Worm (Caenorhabditis elegans) whole organism, L2 larva: ENCODE results near the gene mom-2.

Experiments
- C34F6.9 ChIP-seq: fragments of 150-350 bp; optimal IDR thresholded peaks from 2 replicates; lab custom pipeline; 2014; ENCODE audit warnings: missing biosample characterization, missing genetic modification characterization
- F13H6.1 ChIP-seq: sonication (generic microtip); optimal IDR thresholded peaks from 2 replicates; lab custom pipeline; 2016; ENCODE audit warnings: missing genetic modification characterization, missing compliant biosample characterization
- R02D3.7 ChIP-seq: fragments of 150-350 bp; optimal IDR thresholded peaks from 2 replicates; lab custom pipeline; 2014; ENCODE audit warnings: missing biosample characterization, missing genetic modification characterization
- ZK546.5 ChIP-seq: sonication (generic microtip); optimal IDR thresholded peaks from 2 replicates; lab custom pipeline; 2017; ENCODE audit warnings: missing biosample characterization, missing genetic modification characterization
- alr-1 ChIP-seq: fragments of 150-350 bp; optimal IDR thresholded peaks from 2 replicates; lab custom pipeline; 2014; ENCODE audit warnings: missing biosample characterization, missing genetic modification characterization
- aly-2 ChIP-seq: fragments of 150-350 bp; optimal IDR thresholded peaks from 2 replicates; lab custom pipeline; 2014; ENCODE audit warnings: missing biosample characterization, missing genetic modification characterization
- ama-1 ChIP-seq: fragments of 150-350 bp; optimal IDR thresholded peaks from 2 replicates; lab custom pipeline; 2018; ENCODE audit warnings: inconsistent platforms
- blmp-1 ChIP-seq: sonication (generic microtip); optimal IDR thresholded peaks from 2 replicates; lab custom pipeline; 2017; ENCODE audit warnings: missing genetic modification characterization, mild to moderate bottlenecking, missing compliant biosample characterization, antibody characterized with exemption, moderate library complexity; ENCODE audit not compliant: insufficient read depth
- ceh-16 ChIP-seq: fragments of 150-350 bp; optimal IDR thresholded peaks from 2 replicates; lab custom pipeline; 2014; ENCODE audit warnings: missing biosample characterization, missing genetic modification characterization
- ceh-82 ChIP-seq: fragments of 150-350 bp; optimal IDR thresholded peaks from 2 replicates; lab custom pipeline; 2014; ENCODE audit warnings: missing biosample characterization, missing genetic modification characterization
- crh-2 ChIP-seq: sonication (generic microtip); optimal IDR thresholded peaks from 2 replicates; lab custom pipeline; 2017; ENCODE audit warnings: missing biosample characterization, missing genetic modification characterization
- egl-27 ChIP-seq: sonication (generic microtip); optimal IDR thresholded peaks from 3 replicates; lab custom pipeline; 2017; ENCODE audit warnings: missing biosample characterization, missing genetic modification reagents, missing genetic modification characterization
- fos-1 ChIP-seq: fragments of 150-350 bp; optimal IDR thresholded peaks from 2 replicates; lab custom pipeline; 2014; ENCODE audit warnings: missing biosample characterization, missing genetic modification characterization
- gmeb-1 ChIP-seq: fragments of 150-350 bp; optimal IDR thresholded peaks from 2 replicates; lab custom pipeline; 2014; ENCODE audit warnings: missing biosample characterization, missing genetic modification characterization
- lin-11 ChIP-seq: fragments of 150-350 bp; sonication (generic microtip); optimal IDR thresholded peaks from 2 replicates; lab custom pipeline; 2014; ENCODE audit warnings: missing biosample characterization, missing genetic modification characterization, inconsistent platforms, mixed read lengths
- lin-13 ChIP-seq: fragments of 150-350 bp; optimal IDR thresholded peaks from 2 replicates; lab custom pipeline; 2014; ENCODE audit warnings: missing biosample characterization, missing genetic modification reagents, missing genetic modification characterization
- lin-39 ChIP-seq: fragments of 150-350 bp; optimal IDR thresholded peaks from 2 replicates; lab custom pipeline; 2014; ENCODE audit warnings: missing biosample characterization, missing genetic modification reagents, missing genetic modification characterization
- lsy-2 ChIP-seq, 2 experiments: fragments of 150-350 bp in 1 of 2; sonication (generic microtip) in 1 of 2; optimal IDR thresholded peaks; 2 replicates each; lab custom pipeline; 2014 to 2017; ENCODE audit warnings: missing biosample characterization in 2 of 2, missing genetic modification characterization in 2 of 2
- mbf-1 ChIP-seq: sonication (generic microtip); optimal IDR thresholded peaks from 2 replicates; lab custom pipeline; 2017; ENCODE audit warnings: missing biosample characterization, missing genetic modification characterization
- nhr-10 ChIP-seq: sonication (generic microtip); optimal IDR thresholded peaks from 2 replicates; lab custom pipeline; 2017; ENCODE audit warnings: missing biosample characterization, missing genetic modification characterization
- nhr-11 ChIP-seq: fragments of 150-350 bp; optimal IDR thresholded peaks from 2 replicates; lab custom pipeline; 2014; ENCODE audit warnings: missing biosample characterization, missing genetic modification characterization
- nhr-12 ChIP-seq: fragments of 150-350 bp; optimal IDR thresholded peaks from 2 replicates; lab custom pipeline; 2014; ENCODE audit warnings: missing biosample characterization, missing genetic modification characterization
- nhr-129 ChIP-seq: fragments of 150-350 bp; optimal IDR thresholded peaks from 2 replicates; lab custom pipeline; 2014; ENCODE audit warnings: missing biosample characterization, missing genetic modification characterization
- nhr-21 ChIP-seq: fragments of 150-350 bp; optimal IDR thresholded peaks from 2 replicates; lab custom pipeline; 2014; ENCODE audit warnings: missing biosample characterization, missing genetic modification characterization
- nhr-23 ChIP-seq: fragments of 150-350 bp; optimal IDR thresholded peaks from 2 replicates; lab custom pipeline; 2014; ENCODE audit warnings: missing biosample characterization, missing genetic modification reagents, missing genetic modification characterization
- nhr-237 ChIP-seq: fragments of 150-350 bp; optimal IDR thresholded peaks from 2 replicates; lab custom pipeline; 2014; ENCODE audit warnings: missing biosample characterization, missing genetic modification characterization
- nhr-25 ChIP-seq: fragments of 150-350 bp; sonication (generic microtip); optimal IDR thresholded peaks from 3 replicates; lab custom pipeline; 2014; ENCODE audit warnings: missing biosample characterization, missing genetic modification characterization
- nhr-6 ChIP-seq: fragments of 150-350 bp; optimal IDR thresholded peaks from 2 replicates; lab custom pipeline; 2014; ENCODE audit warnings: missing biosample characterization, missing genetic modification characterization
- nhr-77 ChIP-seq: fragments of 150-350 bp; optimal IDR thresholded peaks from 2 replicates; lab custom pipeline; 2014; ENCODE audit warnings: missing biosample characterization, missing genetic modification characterization
- peb-1 ChIP-seq: fragments of 150-350 bp; optimal IDR thresholded peaks from 2 replicates; lab custom pipeline; 2014; ENCODE audit warnings: missing biosample characterization, missing genetic modification characterization
- sem-4 ChIP-seq: fragments of 150-350 bp; optimal IDR thresholded peaks from 2 replicates; lab custom pipeline; 2014; ENCODE audit warnings: missing biosample characterization, missing genetic modification reagents, missing genetic modification characterization
- skn-1 ChIP-seq: sonication (generic microtip); optimal IDR thresholded peaks from 2 replicates; lab custom pipeline; 2017; ENCODE audit warnings: missing biosample characterization, missing genetic modification characterization
- sma-3 ChIP-seq: sonication (generic microtip); optimal IDR thresholded peaks from 2 replicates; lab custom pipeline; 2016; ENCODE audit warnings: missing genetic modification reagents, missing genetic modification characterization, missing compliant biosample characterization
- sma-9 ChIP-seq, 2 experiments: fragments of 150-350 bp in 1 of 2; sonication (generic microtip) in 1 of 2; optimal IDR thresholded peaks; 2 replicates each; lab custom pipeline; 2014 to 2016; ENCODE audit warnings: missing genetic modification characterization in 2 of 2, mild to moderate bottlenecking in 1 of 2, missing biosample characterization in 1 of 2, missing compliant biosample characterization in 1 of 2, missing genetic modification reagents in 1 of 2, moderate library complexity in 1 of 2
- snpc-4 ChIP-seq: fragments of 150-350 bp; optimal IDR thresholded peaks from 2 replicates; lab custom pipeline; 2014; ENCODE audit warnings: missing biosample characterization, missing genetic modification characterization
- unc-39 ChIP-seq: fragments of 150-350 bp; optimal IDR thresholded peaks from 2 replicates; lab custom pipeline; 2014; ENCODE audit warnings: missing biosample characterization, missing genetic modification characterization
- unc-55 ChIP-seq: fragments of 150-350 bp; sonication (generic microtip); optimal IDR thresholded peaks from 3 replicates; lab custom pipeline; 2014; ENCODE audit warnings: missing biosample characterization, missing genetic modification reagents, missing genetic modification characterization
- unc-62 ChIP-seq: fragments of 150-350 bp; optimal IDR thresholded peaks from 2 replicates; lab custom pipeline; 2014; ENCODE audit warnings: missing biosample characterization, missing genetic modification reagents, missing genetic modification characterization
- ztf-1 ChIP-seq: fragments of 200-800 bp; sonication (Bioruptor generic); conservative IDR thresholded peaks from 2 replicates; pipeline ENCODE4 v1.3.6; 2022; ENCODE audit warnings: missing genetic modification characterization, missing compliant biosample characterization
- ztf-11 ChIP-seq: sonication (generic microtip); optimal IDR thresholded peaks from 2 replicates; lab custom pipeline; 2017; ENCODE audit warnings: missing biosample characterization, missing genetic modification characterization
- ztf-4 ChIP-seq: fragments of 150-350 bp; optimal IDR thresholded peaks from 2 replicates; lab custom pipeline; 2014; ENCODE audit warnings: missing biosample characterization, missing genetic modification characterization

The mom-2 gene

DNA sequence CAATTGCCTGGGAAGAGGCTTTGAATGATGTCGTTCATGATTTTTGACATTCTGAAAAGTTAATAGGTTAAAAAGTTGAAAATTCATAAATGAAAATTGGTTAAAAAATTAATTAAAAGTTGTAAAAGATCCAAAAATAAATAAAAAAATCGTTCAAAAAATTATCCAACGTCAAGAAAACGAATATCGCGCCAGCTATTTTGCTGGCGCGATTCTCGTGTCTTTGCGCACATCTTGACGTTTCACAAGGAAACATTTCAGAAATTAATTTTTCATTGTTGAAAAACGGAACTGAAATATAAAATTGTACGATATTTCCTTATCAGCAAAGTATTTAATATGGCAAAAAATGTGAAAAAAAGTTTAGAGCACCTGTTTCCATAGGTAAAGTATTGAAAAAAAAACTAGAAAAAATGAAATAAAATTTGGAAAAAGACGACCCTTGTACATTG lies 3.4 kb downstream of the mom-2 start, which contains the start of gene mpdu-1:
Gene mpdu-1, minus strand, starts transcription at position 51 of the 452 bp plus-strand sequence.
- TF ChIP-seq skn-1 (tag; lab: Kevin White, UChicago) (no peak), F13H6.1 (tag; lab: Kevin White, UChicago) (peak; percentile 61), fos-1 (tag; lab: Kevin White, UChicago) (peak; percentile 75), unc-55 (GFP tag; lab: Kevin White, UChicago) (peak; percentile 77), snpc-4 (peak; percentile 77), blmp-1 (no peak), alr-1 (tag; lab: Kevin White, UChicago) (peak; percentile 24), lin-11 (no peak), ceh-82 (tag; lab: Kevin White, UChicago) (no peak), peb-1 (no peak), R02D3.7 (peak; percentile 2), nhr-25 (tag; lab: Kevin White, UChicago) (no peak), nhr-12 (tag; lab: Kevin White, UChicago) (no peak), ztf-11 (tag; lab: Kevin White, UChicago) (no peak), egl-27 (tag; lab: Kevin White, UChicago) (peak; percentile 50), nhr-11 (tag; lab: Kevin White, UChicago) (no peak), lsy-2 (tag; optimal IDR thresholded peaks at IDR 0.05; lab: Kevin White, UChicago) (peak; percentile 39 to 86), C34F6.9 (tag; lab: Kevin White, UChicago) (peak; percentile 80), ZK546.5 (tag; lab: Kevin White, UChicago) (no peak), nhr-10 (tag; lab: Kevin White, UChicago) (no peak), ztf-1 (GFP tag; lab: Robert Waterston, UW) (no peak), lin-13 (peak; percentile 64), nhr-129 (tag; lab: Kevin White, UChicago) (no peak), ztf-4 (tag; lab: Kevin White, UChicago) (peak; percentile 48), ceh-16 (tag; lab: Kevin White, UChicago) (no peak), sem-4 (tag; lab: Kevin White, UChicago) (peak; percentile 17), nhr-23 (tag; lab: Kevin White, UChicago) (no peak), nhr-6 (tag; lab: Kevin White, UChicago) (peak; percentile 61), nhr-237 (no peak), crh-2 (tag; lab: Kevin White, UChicago) (peak; percentile 71), sma-9 (GFP tag; optimal IDR thresholded peaks at IDR 0.05; lab: Kevin White, UChicago) (peak; percentile 77), sma-9 (tag; optimal IDR thresholded peaks at IDR 0.05; lab: Kevin White, UChicago) (no peak), ama-1 (lab: Kevin White, UChicago) (no peak), aly-2 (tag; lab: Kevin White, UChicago) (no peak), nhr-21 (tag; lab: Kevin White, UChicago) (peak; percentile 44), sma-3 (GFP tag; lab: Kevin White, UChicago) (peak; percentile 48), unc-39 (tag; lab: Kevin White, UChicago) (no peak), unc-62 (GFP tag; lab: Kevin White, UChicago) (no peak), gmeb-1 (tag; lab: Kevin White, UChicago) (peak; percentile 78)

DNA sequence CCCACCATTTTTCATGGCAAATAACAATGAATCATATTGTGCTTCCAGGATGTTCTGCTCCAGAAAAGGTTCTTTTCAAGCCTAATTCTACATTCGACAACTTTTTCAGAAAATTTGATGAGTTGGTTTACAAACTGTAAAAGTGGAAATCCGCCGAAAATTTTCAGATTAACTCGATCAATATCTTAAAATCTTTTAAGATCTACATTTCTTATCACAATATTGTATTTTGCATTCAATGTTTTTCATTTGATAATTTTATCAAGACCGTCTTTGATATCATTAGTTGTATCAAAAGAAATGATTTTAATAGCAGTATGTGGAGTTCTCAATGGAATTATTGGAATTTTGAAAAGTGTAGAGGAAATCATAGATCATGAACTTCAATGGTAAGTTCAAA lies 4.0 kb downstream of the mom-2 start, which contains the start of gene F38E1.6:
Gene F38E1.6, plus strand, starts transcription at position 301 of the 400 bp plus-strand sequence.
- TF ChIP-seq nhr-77 (tag; lab: Kevin White, UChicago) (no peak), nhr-237 (no peak)
- TF ChIP-seq, all 48 proteins: peak for 0

DNA sequence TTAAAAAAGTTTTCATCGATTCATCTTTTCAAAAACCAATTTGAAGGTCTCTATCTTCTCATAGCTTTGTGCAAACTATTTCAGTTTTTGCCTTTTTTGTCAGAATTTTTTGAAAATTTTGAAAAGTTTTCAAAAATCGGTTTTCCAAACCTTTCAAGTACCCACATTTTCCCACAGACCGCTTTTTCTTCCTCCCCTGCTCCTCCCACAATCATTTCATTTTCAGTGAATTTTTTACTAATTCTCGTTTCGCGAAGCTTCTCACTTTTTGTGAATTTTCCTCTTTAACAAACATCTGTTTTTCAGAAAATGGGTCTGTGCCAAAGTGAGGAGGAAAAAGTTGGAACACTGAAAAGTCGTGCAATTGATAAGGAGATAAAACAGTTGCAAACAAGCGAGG lies 14.9 kb downstream of the mom-2 start, which contains the start of gene gpa-2:
Gene gpa-2, plus strand, starts transcription at position 301 of the 400 bp plus-strand sequence.
- TF ChIP-seq nhr-6 (tag; lab: Kevin White, UChicago) (no peak), sem-4 (tag; lab: Kevin White, UChicago) (no peak), mbf-1 (tag; lab: Kevin White, UChicago) (no peak), lin-13 (no peak), ceh-16 (tag; lab: Kevin White, UChicago) (no peak), crh-2 (tag; lab: Kevin White, UChicago) (no peak), ztf-4 (tag; lab: Kevin White, UChicago) (no peak), ZK546.5 (tag; lab: Kevin White, UChicago) (no peak), nhr-129 (tag; lab: Kevin White, UChicago) (no peak), gmeb-1 (tag; lab: Kevin White, UChicago) (no peak), sma-9 (GFP tag; optimal IDR thresholded peaks at IDR 0.05; lab: Kevin White, UChicago) (no peak), sma-9 (tag; optimal IDR thresholded peaks at IDR 0.05; lab: Kevin White, UChicago) (no peak), alr-1 (tag; lab: Kevin White, UChicago) (no peak), lin-39 (tag; lab: Kevin White, UChicago) (no peak), nhr-77 (tag; lab: Kevin White, UChicago) (no peak), F13H6.1 (tag; lab: Kevin White, UChicago) (no peak), nhr-25 (tag; lab: Kevin White, UChicago) (no peak)
